Worm (Caenorhabditis elegans) whole organism, mixed stage, embryonic: Measurements from ENCODE around the gene nspa-9.

Experiments
- ceh-39 ChIP-seq: fragments of 150-350 bp; optimal IDR thresholded peaks from 2 replicates; lab custom pipeline; 2014; ENCODE audit warnings: missing biosample characterization, missing genetic modification characterization
- lin-13 ChIP-seq: fragments of 150-350 bp; optimal IDR thresholded peaks from 2 replicates; lab custom pipeline; 2014; ENCODE audit warnings: missing biosample characterization, missing genetic modification characterization
- lsy-2 ChIP-seq: fragments of 150-350 bp; optimal IDR thresholded peaks from 2 replicates; lab custom pipeline; 2014; ENCODE audit warnings: missing biosample characterization, missing genetic modification characterization
- mep-1 ChIP-seq: fragments of 150-350 bp; optimal IDR thresholded peaks from 2 replicates; lab custom pipeline; 2017; ENCODE audit warnings: missing biosample characterization, missing genetic modification reagents, missing genetic modification characterization, inconsistent platforms
- nhr-237 ChIP-seq: fragments of 150-350 bp; optimal IDR thresholded peaks from 2 replicates; lab custom pipeline; 2014; ENCODE audit warnings: missing biosample characterization, missing genetic modification characterization
- nhr-28 ChIP-seq: fragments of 150-350 bp; optimal IDR thresholded peaks from 2 replicates; lab custom pipeline; 2014; ENCODE audit warnings: missing biosample characterization, missing genetic modification characterization
- ztf-11 ChIP-seq: fragments of 150-350 bp; optimal IDR thresholded peaks from 2 replicates; lab custom pipeline; 2014; ENCODE audit warnings: missing biosample characterization, missing genetic modification characterization

DNA sequence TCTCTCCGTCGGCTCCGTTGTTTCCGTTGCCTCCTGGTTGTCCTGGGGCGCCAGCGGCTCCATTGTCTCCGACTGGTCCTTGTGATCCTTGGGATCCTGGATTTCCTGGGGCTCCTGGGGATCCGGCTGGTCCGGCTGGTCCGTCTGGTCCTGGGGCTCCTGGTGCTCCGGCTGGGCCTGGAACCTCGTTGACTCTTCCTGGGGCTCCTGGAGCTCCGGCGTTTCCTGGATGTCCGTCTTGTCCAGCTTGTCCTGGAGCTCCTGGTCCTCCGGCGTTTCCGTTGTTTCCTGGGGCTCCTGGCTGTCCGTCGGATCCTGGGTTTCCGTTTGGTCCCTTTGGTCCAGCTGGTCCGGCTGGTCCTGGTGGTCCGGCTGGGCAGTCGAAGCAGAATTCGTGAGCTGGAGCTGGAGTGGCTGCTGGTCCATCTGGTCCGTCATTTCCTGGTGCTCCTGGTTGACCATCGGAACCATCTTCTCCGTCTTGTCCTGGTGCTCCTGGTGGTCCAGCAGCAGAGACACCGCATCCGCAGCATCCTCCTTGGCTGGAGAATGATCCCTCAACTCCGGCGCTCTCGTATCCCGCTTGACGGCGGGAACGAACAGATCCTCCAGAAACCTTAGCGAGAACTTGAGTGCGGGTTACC lies 27.3 kb upstream of the nspa-9 start:
- no peak for TF ChIP-seq mep-1 (tag; lab: Kevin White, UChicago)
- TF ChIP-seq lsy-2, result no peak
- TF ChIP-seq lin-13 (tag; lab: Kevin White, UChicago), result no peak
- no peak for TF ChIP-seq nhr-237 (tag; lab: Kevin White, UChicago)
- TF ChIP-seq nhr-28, result no peak
- TF ChIP-seq ceh-39 (tag; lab: Kevin White, UChicago), result no peak
- TF ChIP-seq ztf-11, result no peak
